Worm (Caenorhabditis elegans) whole organism, L4 larva: Measurements from ENCODE around the gene Y51H4A.936.
"Not testable (repeated sequence)": the region's sequence is repeated elsewhere in the genome, so short reads cannot be mapped to it uniquely, and the experiment has no call there.

Experiments used
- F44E2.7 ChIP-seq: fragments of 200-800 bp; sonication (Bioruptor generic); IDR thresholded peaks from 2 replicates; pipeline ENCODE4 v2.1.2; 2022; ENCODE audit warnings: missing genetic modification characterization, missing compliant biosample characterization
- F49E8.2 ChIP-seq: sonication (generic microtip); optimal IDR thresholded peaks from 2 replicates; lab custom pipeline; 2016; ENCODE audit warnings: missing compliant biosample characterization, mild to moderate bottlenecking, missing genetic modification characterization, borderline replicate concordance
- ceh-28 ChIP-seq: fragments of 150-350 bp; optimal IDR thresholded peaks from 2 replicates; lab custom pipeline; 2014; ENCODE audit warnings: missing biosample characterization, missing genetic modification reagents, missing genetic modification characterization
- ceh-44 ChIP-seq: fragments of 200-800 bp; sonication (Bioruptor generic); IDR thresholded peaks from 2 replicates; pipeline ENCODE4 v1.3.6; 2022; ENCODE audit warnings: missing genetic modification reagents, missing genetic modification characterization, missing compliant biosample characterization
- ceh-82 ChIP-seq: sonication (generic microtip); optimal IDR thresholded peaks from 2 replicates; lab custom pipeline; 2017; ENCODE audit warnings: missing biosample characterization, missing genetic modification characterization
- daf-8 ChIP-seq: fragments of 200-800 bp; sonication (Bioruptor generic); IDR thresholded peaks from 2 replicates; pipeline ENCODE4 v1.3.6; 2022; ENCODE audit warnings: missing genetic modification characterization, missing compliant biosample characterization
- fkh-10 ChIP-seq: fragments of 150-350 bp; optimal IDR thresholded peaks from 2 replicates; lab custom pipeline; 2014; ENCODE audit warnings: missing biosample characterization, missing genetic modification reagents, missing genetic modification characterization
- lin-15B ChIP-seq: fragments of 150-350 bp; sonication (generic microtip); optimal IDR thresholded peaks from 3 replicates; lab custom pipeline; 2014; ENCODE audit warnings: missing biosample characterization, missing genetic modification characterization
- mdl-1 ChIP-seq, 2 experiments: fragments of 150-350 bp in 1 of 2; sonication (generic microtip) in 1 of 2; optimal IDR thresholded peaks; 2 replicates each; lab custom pipeline; 2014 to 2017; ENCODE audit warnings: missing biosample characterization in 2 of 2, missing genetic modification characterization in 2 of 2
- nhr-11 ChIP-seq: fragments of 150-350 bp; optimal IDR thresholded peaks from 2 replicates; lab custom pipeline; 2014; ENCODE audit warnings: missing biosample characterization, missing genetic modification characterization
- unc-130 ChIP-seq: sonication (generic microtip); optimal IDR thresholded peaks from 2 replicates; lab custom pipeline; 2016; ENCODE audit warnings: missing genetic modification reagents, missing genetic modification characterization, missing compliant biosample characterization
- unc-39 ChIP-seq: sonication (generic microtip); optimal IDR thresholded peaks from 2 replicates; lab custom pipeline; 2017; ENCODE audit warnings: missing biosample characterization, missing genetic modification characterization
- vab-7 ChIP-seq: fragments of 200-800 bp; sonication (Bioruptor generic); IDR thresholded peaks from 2 replicates; pipeline ENCODE4 v1.3.6; 2022; ENCODE audit warnings: missing genetic modification reagents, missing genetic modification characterization, missing compliant biosample characterization

DNA sequence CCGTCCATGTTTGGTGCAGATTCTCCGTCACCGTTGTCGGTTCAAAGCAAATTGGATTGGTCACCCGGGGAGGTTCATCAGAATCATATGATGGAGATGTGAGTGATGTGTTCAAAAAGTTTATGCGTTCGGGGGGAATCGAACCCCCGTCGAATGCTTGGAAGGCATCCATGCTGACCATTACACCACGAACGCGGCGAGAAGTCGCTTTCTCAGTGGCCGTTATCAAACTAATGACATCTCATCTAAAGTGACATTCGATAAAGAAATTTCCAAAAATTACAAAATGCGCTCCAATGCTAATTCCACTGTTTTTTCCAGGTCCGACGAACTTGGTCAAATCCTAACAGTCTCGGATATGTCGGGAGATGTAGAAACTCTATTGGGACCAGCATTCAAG lies 41.6 kb downstream of the Y51H4A.936 start:
- not testable (repeated sequence) for TF ChIP-seq fkh-10 (GFP tag; lab: Kevin White, UChicago); unc-39 (tag; lab: Kevin White, UChicago); ceh-28 (tag; lab: Kevin White, UChicago); daf-8 (GFP tag; lab: Robert Waterston, UW); mdl-1 (tag; optimal IDR thresholded peaks at IDR 0.05; lab: Kevin White, UChicago); F44E2.7 (GFP tag; lab: Robert Waterston, UW); vab-7 (GFP tag; lab: Robert Waterston, UW); lin-15B (tag; lab: Kevin White, UChicago); unc-130 (GFP tag; lab: Kevin White, UChicago); nhr-11 (tag; lab: Kevin White, UChicago); ceh-44 (GFP tag; lab: Robert Waterston, UW); ceh-82; F49E8.2 (tag; lab: Kevin White, UChicago)
